Worm (Caenorhabditis elegans) whole organism, midembryonic: ENCODE results near the gene H05C05.4.

Experiments used
- T22C8.4 ChIP-seq: fragments of 200-800 bp; sonication (Bioruptor generic); IDR thresholded peaks from 2 replicates; pipeline ENCODE4 v1.3.6; 2022; ENCODE audit warnings: missing genetic modification characterization, missing compliant biosample characterization
- cog-1 ChIP-seq: sonication (generic microtip); optimal IDR thresholded peaks from 2 replicates; lab custom pipeline; 2016; ENCODE audit warnings: missing genetic modification characterization, missing compliant biosample characterization
- klf-2 ChIP-seq: fragments of 200-800 bp; sonication (Bioruptor generic); conservative IDR thresholded peaks from 2 replicates; pipeline ENCODE4 v1.3.6; 2022; ENCODE audit warnings: missing genetic modification reagents, missing genetic modification characterization, missing compliant biosample characterization
- ref-1 ChIP-seq: fragments of 200-800 bp; sonication (Bioruptor generic); conservative IDR thresholded peaks from 2 replicates; pipeline ENCODE4 v1.3.6; 2022; ENCODE audit warnings: missing genetic modification reagents, missing genetic modification characterization, missing compliant biosample characterization
- tab-1 ChIP-seq: fragments of 200-800 bp; sonication (Bioruptor generic); IDR thresholded peaks from 2 replicates; pipeline ENCODE4 v1.3.6; 2022; ENCODE audit warnings: missing genetic modification characterization, missing compliant biosample characterization
- ztf-23 ChIP-seq: fragments of 200-800 bp; sonication (Bioruptor generic); IDR thresholded peaks from 2 replicates; pipeline ENCODE4 v1.3.6; 2022; ENCODE audit warnings: missing genetic modification reagents, missing genetic modification characterization, missing compliant biosample characterization
- ztf-29 ChIP-seq: fragments of 200-800 bp; sonication (Bioruptor generic); IDR thresholded peaks from 2 replicates; pipeline ENCODE4 v1.3.6; 2022; ENCODE audit warnings: missing genetic modification reagents, missing genetic modification characterization, missing compliant biosample characterization

- TF ChIP-seq ztf-23 (GFP tag; lab: Robert Waterston, UW) = no peak
- no peak for TF ChIP-seq tab-1 (GFP tag; lab: Robert Waterston, UW)
- no peak for TF ChIP-seq klf-2 (GFP tag; lab: Robert Waterston, UW)
- TF ChIP-seq ztf-29 (GFP tag; lab: Robert Waterston, UW) = no peak
- no peak for TF ChIP-seq T22C8.4
- no peak for TF ChIP-seq cog-1 (tag; lab: Kevin White, UChicago)
- no peak for TF ChIP-seq ref-1 (GFP tag; lab: Robert Waterston, UW)
These were observed 46.2 kb upstream of the H05C05.4 start for ce11 chrIII:2992234-2992633.
